Fruit fly (Drosophila melanogaster) whole organism, prepupa: ENCODE results near the gene Tpc1.
A peak's percentile ranks its signal among the peaks of the same experiment; 100 is the strongest.

Experiments used
- CG10631 ChIP-seq: fragments of 200-800 bp; sonication (Bioruptor generic); optimal IDR thresholded peaks from 2 replicates; lab custom pipeline; 2016; ENCODE audit warnings: missing biosample characterization, missing genetic modification characterization
- CG34406 ChIP-seq: fragments of 200-800 bp; sonication (Bioruptor generic); optimal IDR thresholded peaks from 3 replicates; lab custom pipeline; 2016; ENCODE audit warnings: missing biosample characterization, missing genetic modification characterization
- Hr39 ChIP-seq: fragments of 200-800 bp; sonication (Bioruptor generic); optimal IDR thresholded peaks from 2 replicates; lab custom pipeline; 2016; ENCODE audit warnings: missing biosample characterization, missing genetic modification characterization

- TF ChIP-seq Hr39 (peak; percentile 40), CG34406 (GFP tag; lab: Kevin White, UChicago) (peak; percentile 54), CG10631 (GFP tag; lab: Kevin White, UChicago) (no peak)
Observed at dm6 chr3R:10872148-10872783, 9.7 kb downstream of the Tpc1 start, which contains the start of gene Fdh.
